Worm (Caenorhabditis elegans): ENCODE measurements around the gene ssup-72.

The ssup-72 gene

ce11 chrII:6783377-6783829, 7.0 kb downstream of the ssup-72 start, which contains the start of gene gldi-2:
Gene gldi-2 (plus strand): TSS chrII:6783427.
- no peak for TF ChIP-seq mbf-1 (tag; optimal IDR thresholded peaks at IDR 0.05)

ce11 chrII:6788672-6789298, 12.4 kb downstream of the ssup-72 start, which contains the start of gene T13C2.3:
Gene T13C2.3 (plus strand): TSS chrII:6789248.
- TF ChIP-seq ZK546.5 (tag; optimal IDR thresholded peaks at IDR 0.05) (no peak), nhr-25 (tag; optimal IDR thresholded peaks at IDR 0.05) (no peak), elt-3 (tag; optimal IDR thresholded peaks at IDR 0.05) (no peak), ceh-16 (tag; optimal IDR thresholded peaks at IDR 0.05) (no peak), nhr-12 (tag; optimal IDR thresholded peaks at IDR 0.05) (no peak), elt-1 (tag; optimal IDR thresholded peaks at IDR 0.05) (no peak), nhr-21 (tag; optimal IDR thresholded peaks at IDR 0.05) (no peak), unc-62 (GFP tag; optimal IDR thresholded peaks at IDR 0.05) (no peak), nhr-129 (tag; optimal IDR thresholded peaks at IDR 0.05) (no peak), skn-1 (tag; optimal IDR thresholded peaks at IDR 0.05) (no peak)

- TF ChIP-seq aly-2 (tag; optimal IDR thresholded peaks at IDR 0.05) (no peak), nhr-21 (tag; optimal IDR thresholded peaks at IDR 0.05) (no peak), nhr-12 (tag; optimal IDR thresholded peaks at IDR 0.05) (no peak), unc-55 (GFP tag; optimal IDR thresholded peaks at IDR 0.05) (no peak), blmp-1 (tag; optimal IDR thresholded peaks at IDR 0.05; ENCODE audit: insufficient read depth) (no peak), mdl-1 (tag; optimal IDR thresholded peaks at IDR 0.05) (no peak), nhr-129 (tag; optimal IDR thresholded peaks at IDR 0.05) (no peak), mab-5 (tag; optimal IDR thresholded peaks at IDR 0.05) (no peak), elt-1 (tag; optimal IDR thresholded peaks at IDR 0.05) (no peak), gmeb-1 (tag; optimal IDR thresholded peaks at IDR 0.05) (no peak)
Observed at ce11 chrII:6791891-6792290, 15.5 kb downstream of the ssup-72 start, which contains the start of gene T13C2.2. Gene T13C2.2 (plus strand): TSS chrII:6792191.

ce11 chrII:6800104-6800711, 23.8 kb downstream of the ssup-72 start, which contains the start of gene F31E8.4:
Gene F31E8.4 (minus strand): TSS chrII:6800154.
- TF ChIP-seq C34F6.9 (tag; optimal IDR thresholded peaks at IDR 0.05), result peak; percentile 51
- peak; percentile 13 for TF ChIP-seq sma-3 (GFP tag; optimal IDR thresholded peaks at IDR 0.05)
- no peak for TF ChIP-seq mbf-1 (tag; optimal IDR thresholded peaks at IDR 0.05)
- TF ChIP-seq crh-2 (tag; optimal IDR thresholded peaks at IDR 0.05), result peak; percentile 6
- TF ChIP-seq fos-1 (tag; optimal IDR thresholded peaks at IDR 0.05), result peak; percentile 66
- TF ChIP-seq F13H6.1 (tag; optimal IDR thresholded peaks at IDR 0.05), result no peak
- no peak for TF ChIP-seq unc-62 (GFP tag; optimal IDR thresholded peaks at IDR 0.05)
- TF ChIP-seq snpc-4 (tag; optimal IDR thresholded peaks at IDR 0.05), result no peak
- no peak for TF ChIP-seq ztf-4 (tag; optimal IDR thresholded peaks at IDR 0.05)
- peak; percentile 51 for TF ChIP-seq nhr-129 (tag; optimal IDR thresholded peaks at IDR 0.05)
- TF ChIP-seq zag-1 (tag; optimal IDR thresholded peaks at IDR 0.05), result no peak
- peak; percentile 22 for TF ChIP-seq blmp-1 (tag; optimal IDR thresholded peaks at IDR 0.05; ENCODE audit: insufficient read depth)
- no peak for TF ChIP-seq ztf-1 (GFP tag; conservative IDR thresholded peaks at IDR 0.05)
- TF ChIP-seq sma-9 (GFP tag; optimal IDR thresholded peaks at IDR 0.05), result peak; percentile 30
- TF ChIP-seq sma-9 (tag; optimal IDR thresholded peaks at IDR 0.05), result no peak

ce11 chrII:6801262-6801661, 24.9 kb downstream of the ssup-72 start:
- TF ChIP-seq lsy-2 (tag; optimal IDR thresholded peaks at IDR 0.05) (no peak), elt-1 (tag; optimal IDR thresholded peaks at IDR 0.05) (no peak), sma-3 (GFP tag; optimal IDR thresholded peaks at IDR 0.05) (no peak), nhr-12 (tag; optimal IDR thresholded peaks at IDR 0.05) (no peak), nhr-10 (tag; optimal IDR thresholded peaks at IDR 0.05) (no peak), ama-1 (optimal IDR thresholded peaks at IDR 0.05) (no peak), nhr-11 (tag; optimal IDR thresholded peaks at IDR 0.05) (no peak), crh-2 (tag; optimal IDR thresholded peaks at IDR 0.05) (no peak), zag-1 (tag; optimal IDR thresholded peaks at IDR 0.05) (no peak), alr-1 (tag; optimal IDR thresholded peaks at IDR 0.05) (no peak), peb-1 (tag; optimal IDR thresholded peaks at IDR 0.05) (no peak), skn-1 (tag; optimal IDR thresholded peaks at IDR 0.05) (no peak), unc-55 (GFP tag; optimal IDR thresholded peaks at IDR 0.05) (no peak), fos-1 (tag; optimal IDR thresholded peaks at IDR 0.05) (no peak), Y55F3AM.14 (GFP tag; optimal IDR thresholded peaks at IDR 0.05) (no peak), unc-62 (GFP tag; optimal IDR thresholded peaks at IDR 0.05) (no peak), ceh-16 (tag; optimal IDR thresholded peaks at IDR 0.05) (no peak), unc-39 (tag; optimal IDR thresholded peaks at IDR 0.05) (no peak)

Measured in whole organism, L2 larva.